Worm (Caenorhabditis elegans) whole organism, L2 larva: ENCODE measurements around the gene ins-11.

Source experiments
- C34F6.9 ChIP-seq: fragments of 150-350 bp; optimal IDR thresholded peaks from 2 replicates; lab custom pipeline; 2014; ENCODE audit warnings: missing biosample characterization, missing genetic modification characterization
- F13H6.1 ChIP-seq: sonication (generic microtip); optimal IDR thresholded peaks from 2 replicates; lab custom pipeline; 2016; ENCODE audit warnings: missing genetic modification characterization, missing compliant biosample characterization
- R02D3.7 ChIP-seq: fragments of 150-350 bp; optimal IDR thresholded peaks from 2 replicates; lab custom pipeline; 2014; ENCODE audit warnings: missing biosample characterization, missing genetic modification characterization
- Y55F3AM.14 ChIP-seq: fragments of 200-800 bp; sonication (Bioruptor generic); optimal IDR thresholded peaks from 2 replicates; lab custom pipeline; 2018; ENCODE audit warnings: mild to moderate bottlenecking, missing genetic modification characterization, missing compliant biosample characterization
- ZK546.5 ChIP-seq: sonication (generic microtip); optimal IDR thresholded peaks from 2 replicates; lab custom pipeline; 2017; ENCODE audit warnings: missing biosample characterization, missing genetic modification characterization
- alr-1 ChIP-seq: fragments of 150-350 bp; optimal IDR thresholded peaks from 2 replicates; lab custom pipeline; 2014; ENCODE audit warnings: missing biosample characterization, missing genetic modification characterization
- ama-1 ChIP-seq: fragments of 150-350 bp; optimal IDR thresholded peaks from 2 replicates; lab custom pipeline; 2018; ENCODE audit warnings: inconsistent platforms
- blmp-1 ChIP-seq: sonication (generic microtip); optimal IDR thresholded peaks from 2 replicates; lab custom pipeline; 2017; ENCODE audit warnings: missing genetic modification characterization, mild to moderate bottlenecking, missing compliant biosample characterization, antibody characterized with exemption, moderate library complexity; ENCODE audit not compliant: insufficient read depth
- ceh-16 ChIP-seq: fragments of 150-350 bp; optimal IDR thresholded peaks from 2 replicates; lab custom pipeline; 2014; ENCODE audit warnings: missing biosample characterization, missing genetic modification characterization
- ceh-82 ChIP-seq: fragments of 150-350 bp; optimal IDR thresholded peaks from 2 replicates; lab custom pipeline; 2014; ENCODE audit warnings: missing biosample characterization, missing genetic modification characterization
- crh-2 ChIP-seq: sonication (generic microtip); optimal IDR thresholded peaks from 2 replicates; lab custom pipeline; 2017; ENCODE audit warnings: missing biosample characterization, missing genetic modification characterization
- dmd-4 ChIP-seq: sonication (generic microtip); optimal IDR thresholded peaks from 2 replicates; lab custom pipeline; 2017; ENCODE audit warnings: missing biosample characterization, missing genetic modification characterization
- egl-27 ChIP-seq: sonication (generic microtip); optimal IDR thresholded peaks from 3 replicates; lab custom pipeline; 2017; ENCODE audit warnings: missing biosample characterization, missing genetic modification reagents, missing genetic modification characterization
- elt-1 ChIP-seq: fragments of 150-350 bp; optimal IDR thresholded peaks from 2 replicates; lab custom pipeline; 2014; ENCODE audit warnings: missing biosample characterization, missing genetic modification characterization
- elt-3 ChIP-seq: sonication (generic microtip); optimal IDR thresholded peaks from 2 replicates; lab custom pipeline; 2017; ENCODE audit warnings: missing biosample characterization, missing genetic modification characterization
- fos-1 ChIP-seq: fragments of 150-350 bp; optimal IDR thresholded peaks from 2 replicates; lab custom pipeline; 2014; ENCODE audit warnings: missing biosample characterization, missing genetic modification characterization
- gmeb-1 ChIP-seq: fragments of 150-350 bp; optimal IDR thresholded peaks from 2 replicates; lab custom pipeline; 2014; ENCODE audit warnings: missing biosample characterization, missing genetic modification characterization
- lin-11 ChIP-seq: fragments of 150-350 bp; sonication (generic microtip); optimal IDR thresholded peaks from 2 replicates; lab custom pipeline; 2014; ENCODE audit warnings: missing biosample characterization, missing genetic modification characterization, inconsistent platforms, mixed read lengths
- lin-13 ChIP-seq: fragments of 150-350 bp; optimal IDR thresholded peaks from 2 replicates; lab custom pipeline; 2014; ENCODE audit warnings: missing biosample characterization, missing genetic modification reagents, missing genetic modification characterization
- lin-39 ChIP-seq: fragments of 150-350 bp; optimal IDR thresholded peaks from 2 replicates; lab custom pipeline; 2014; ENCODE audit warnings: missing biosample characterization, missing genetic modification reagents, missing genetic modification characterization
- lsy-2 ChIP-seq, 2 experiments: fragments of 150-350 bp in 1 of 2; sonication (generic microtip) in 1 of 2; optimal IDR thresholded peaks; 2 replicates each; lab custom pipeline; 2014 to 2017; ENCODE audit warnings: missing biosample characterization in 2 of 2, missing genetic modification characterization in 2 of 2
- mab-5 ChIP-seq: fragments of 150-350 bp; optimal IDR thresholded peaks from 2 replicates; lab custom pipeline; 2014; ENCODE audit warnings: missing biosample characterization, missing genetic modification characterization
- mbf-1 ChIP-seq: sonication (generic microtip); optimal IDR thresholded peaks from 2 replicates; lab custom pipeline; 2017; ENCODE audit warnings: missing biosample characterization, missing genetic modification characterization
- nhr-11 ChIP-seq: fragments of 150-350 bp; optimal IDR thresholded peaks from 2 replicates; lab custom pipeline; 2014; ENCODE audit warnings: missing biosample characterization, missing genetic modification characterization
- nhr-12 ChIP-seq: fragments of 150-350 bp; optimal IDR thresholded peaks from 2 replicates; lab custom pipeline; 2014; ENCODE audit warnings: missing biosample characterization, missing genetic modification characterization
- nhr-129 ChIP-seq: fragments of 150-350 bp; optimal IDR thresholded peaks from 2 replicates; lab custom pipeline; 2014; ENCODE audit warnings: missing biosample characterization, missing genetic modification characterization
- nhr-21 ChIP-seq: fragments of 150-350 bp; optimal IDR thresholded peaks from 2 replicates; lab custom pipeline; 2014; ENCODE audit warnings: missing biosample characterization, missing genetic modification characterization
- nhr-23 ChIP-seq: fragments of 150-350 bp; optimal IDR thresholded peaks from 2 replicates; lab custom pipeline; 2014; ENCODE audit warnings: missing biosample characterization, missing genetic modification reagents, missing genetic modification characterization
- nhr-25 ChIP-seq: fragments of 150-350 bp; sonication (generic microtip); optimal IDR thresholded peaks from 3 replicates; lab custom pipeline; 2014; ENCODE audit warnings: missing biosample characterization, missing genetic modification characterization
- nhr-6 ChIP-seq: fragments of 150-350 bp; optimal IDR thresholded peaks from 2 replicates; lab custom pipeline; 2014; ENCODE audit warnings: missing biosample characterization, missing genetic modification characterization
- peb-1 ChIP-seq: fragments of 150-350 bp; optimal IDR thresholded peaks from 2 replicates; lab custom pipeline; 2014; ENCODE audit warnings: missing biosample characterization, missing genetic modification characterization
- sem-4 ChIP-seq: fragments of 150-350 bp; optimal IDR thresholded peaks from 2 replicates; lab custom pipeline; 2014; ENCODE audit warnings: missing biosample characterization, missing genetic modification reagents, missing genetic modification characterization
- skn-1 ChIP-seq: sonication (generic microtip); optimal IDR thresholded peaks from 2 replicates; lab custom pipeline; 2017; ENCODE audit warnings: missing biosample characterization, missing genetic modification characterization
- sma-9 ChIP-seq, 2 experiments: fragments of 150-350 bp in 1 of 2; sonication (generic microtip) in 1 of 2; optimal IDR thresholded peaks; 2 replicates each; lab custom pipeline; 2014 to 2016; ENCODE audit warnings: missing genetic modification characterization in 2 of 2, mild to moderate bottlenecking in 1 of 2, missing biosample characterization in 1 of 2, missing compliant biosample characterization in 1 of 2, missing genetic modification reagents in 1 of 2, moderate library complexity in 1 of 2
- snpc-4 ChIP-seq: fragments of 150-350 bp; optimal IDR thresholded peaks from 2 replicates; lab custom pipeline; 2014; ENCODE audit warnings: missing biosample characterization, missing genetic modification characterization
- unc-55 ChIP-seq: fragments of 150-350 bp; sonication (generic microtip); optimal IDR thresholded peaks from 3 replicates; lab custom pipeline; 2014; ENCODE audit warnings: missing biosample characterization, missing genetic modification reagents, missing genetic modification characterization
- unc-62 ChIP-seq: fragments of 150-350 bp; optimal IDR thresholded peaks from 2 replicates; lab custom pipeline; 2014; ENCODE audit warnings: missing biosample characterization, missing genetic modification reagents, missing genetic modification characterization
- ztf-1 ChIP-seq: fragments of 200-800 bp; sonication (Bioruptor generic); conservative IDR thresholded peaks from 2 replicates; pipeline ENCODE4 v1.3.6; 2022; ENCODE audit warnings: missing genetic modification characterization, missing compliant biosample characterization
- ztf-11 ChIP-seq: sonication (generic microtip); optimal IDR thresholded peaks from 2 replicates; lab custom pipeline; 2017; ENCODE audit warnings: missing biosample characterization, missing genetic modification characterization
- ztf-4 ChIP-seq: fragments of 150-350 bp; optimal IDR thresholded peaks from 2 replicates; lab custom pipeline; 2014; ENCODE audit warnings: missing biosample characterization, missing genetic modification characterization

ins-11 gene

DNA sequence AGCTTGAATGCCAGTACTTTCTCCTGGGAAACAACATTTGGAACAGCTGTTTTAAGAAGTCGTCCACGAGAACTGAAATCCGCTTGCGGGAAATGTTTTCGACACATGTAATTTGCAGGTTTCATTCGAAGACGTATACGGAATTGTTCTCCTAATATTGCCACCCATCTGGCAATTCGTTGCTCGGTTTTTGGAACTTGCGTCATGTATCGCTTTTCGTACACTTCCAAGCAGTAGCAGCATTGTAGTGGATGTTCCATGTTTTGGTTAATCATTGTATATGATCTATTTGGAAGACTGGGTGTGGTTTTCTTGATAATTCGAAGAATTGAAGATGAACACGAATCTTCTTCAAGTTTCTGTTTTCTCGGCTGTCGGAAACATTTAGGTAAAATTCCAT lies 31.3 kb downstream of the ins-11 start:
- no peak for TF ChIP-seq nhr-129 (tag; lab: Kevin White, UChicago)
- TF ChIP-seq unc-62: no peak
- no peak for TF ChIP-seq egl-27
- no peak for TF ChIP-seq lin-13 (GFP tag; lab: Kevin White, UChicago)
- TF ChIP-seq elt-3 (tag; lab: Kevin White, UChicago): no peak
- no peak for TF ChIP-seq sem-4 (tag; lab: Kevin White, UChicago)
- TF ChIP-seq nhr-11 (tag; lab: Kevin White, UChicago): no peak

DNA sequence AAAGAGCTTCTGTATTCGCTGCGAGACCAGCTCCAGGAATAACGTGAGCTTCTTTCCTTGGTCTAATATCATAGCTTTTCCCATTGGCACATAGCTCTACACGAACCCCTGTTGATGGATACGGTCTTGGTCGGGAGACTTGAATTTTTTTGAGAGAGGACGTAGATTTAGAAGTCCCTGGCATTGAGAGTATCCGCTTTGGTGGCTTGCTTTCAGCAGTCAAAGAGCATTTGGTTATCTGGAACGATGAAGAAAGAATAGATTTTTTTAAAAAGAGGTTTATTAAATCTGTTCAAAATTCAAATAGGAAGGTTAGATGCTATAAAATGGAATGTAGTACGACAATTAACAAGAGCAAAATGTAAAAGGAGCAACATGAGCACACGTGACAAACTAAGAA lies 33.2 kb downstream of the ins-11 start, which contains the start of gene C17G10.13:
C17G10.13 (minus strand) TSS at position 101 of the 400 bp plus-strand sequence.
- TF ChIP-seq R02D3.7 (tag; lab: Kevin White, UChicago): no peak
- TF ChIP-seq elt-1 (tag; lab: Kevin White, UChicago): no peak
- TF ChIP-seq alr-1 (tag; lab: Kevin White, UChicago): no peak
- TF ChIP-seq blmp-1 (tag; lab: Kevin White, UChicago): no peak
- TF ChIP-seq nhr-23 (tag; lab: Kevin White, UChicago): no peak
- no peak for TF ChIP-seq fos-1 (tag; lab: Kevin White, UChicago)

ce11 chrII:5591558-5591957 lies 35.0 kb downstream of the ins-11 start:
- TF ChIP-seq sem-4 (tag; lab: Kevin White, UChicago) (no peak), ztf-11 (tag; lab: Kevin White, UChicago) (no peak), F13H6.1 (tag; lab: Kevin White, UChicago) (no peak), elt-1 (tag; lab: Kevin White, UChicago) (no peak), alr-1 (tag; lab: Kevin White, UChicago) (no peak), blmp-1 (tag; lab: Kevin White, UChicago) (no peak), ztf-4 (no peak), elt-3 (tag; lab: Kevin White, UChicago) (no peak), nhr-23 (tag; lab: Kevin White, UChicago) (no peak), ceh-16 (tag; lab: Kevin White, UChicago) (no peak), ama-1 (lab: Kevin White, UChicago) (no peak), lsy-2 (tag; optimal IDR thresholded peaks at IDR 0.05; lab: Kevin White, UChicago) (no peak), ztf-1 (GFP tag; lab: Robert Waterston, UW) (no peak), lin-11 (no peak), gmeb-1 (no peak), skn-1 (tag; lab: Kevin White, UChicago) (no peak), unc-55 (GFP tag; lab: Kevin White, UChicago) (no peak), ZK546.5 (no peak), nhr-12 (tag; lab: Kevin White, UChicago) (no peak), snpc-4 (tag; lab: Kevin White, UChicago) (no peak)

- no peak for TF ChIP-seq alr-1 (tag; lab: Kevin White, UChicago)
- no peak for TF ChIP-seq mab-5 (tag; lab: Kevin White, UChicago)
- no peak for TF ChIP-seq peb-1
- no peak for TF ChIP-seq gmeb-1
- no peak for TF ChIP-seq nhr-6
- no peak for TF ChIP-seq ztf-11 (tag; lab: Kevin White, UChicago)
- TF ChIP-seq lin-39 (tag; lab: Kevin White, UChicago): no peak
- no peak for TF ChIP-seq nhr-21 (tag; lab: Kevin White, UChicago)
- TF ChIP-seq skn-1 (tag; lab: Kevin White, UChicago): no peak
- TF ChIP-seq sma-9 (GFP tag; optimal IDR thresholded peaks at IDR 0.05; lab: Kevin White, UChicago): no peak
- no peak for TF ChIP-seq sma-9 (tag; optimal IDR thresholded peaks at IDR 0.05; lab: Kevin White, UChicago)
- TF ChIP-seq snpc-4 (tag; lab: Kevin White, UChicago): no peak
These were observed 36.3 kb downstream of the ins-11 start for ce11 chrII:5592857-5593256.

- TF ChIP-seq Y55F3AM.14 (GFP tag; lab: Kevin White, UChicago) (no peak), unc-55 (GFP tag; lab: Kevin White, UChicago) (peak; percentile 28), ztf-11 (tag; lab: Kevin White, UChicago) (no peak), skn-1 (tag; lab: Kevin White, UChicago) (no peak), nhr-6 (peak; percentile 87), blmp-1 (tag; lab: Kevin White, UChicago) (peak; percentile 73), elt-1 (tag; lab: Kevin White, UChicago) (no peak), sma-9 (GFP tag; optimal IDR thresholded peaks at IDR 0.05; lab: Kevin White, UChicago) (peak; percentile 80), sma-9 (tag; optimal IDR thresholded peaks at IDR 0.05; lab: Kevin White, UChicago) (no peak), nhr-21 (tag; lab: Kevin White, UChicago) (peak; percentile 41), nhr-25 (peak; percentile 87), mbf-1 (tag; lab: Kevin White, UChicago) (no peak), nhr-11 (tag; lab: Kevin White, UChicago) (no peak), ama-1 (lab: Kevin White, UChicago) (peak; percentile 10), elt-3 (tag; lab: Kevin White, UChicago) (no peak), lsy-2 (tag; optimal IDR thresholded peaks at IDR 0.05; lab: Kevin White, UChicago) (peak in 1 of 2 experiments; percentile 82), mab-5 (tag; lab: Kevin White, UChicago) (peak; percentile 35), ceh-82 (no peak), gmeb-1 (peak; percentile 60), ZK546.5 (no peak), alr-1 (tag; lab: Kevin White, UChicago) (no peak), C34F6.9 (tag; lab: Kevin White, UChicago) (peak; percentile 82), crh-2 (tag; lab: Kevin White, UChicago) (peak; percentile 77), egl-27 (peak; percentile 21), dmd-4 (tag; lab: Kevin White, UChicago) (no peak), lin-13 (GFP tag; lab: Kevin White, UChicago) (peak; percentile 57), lin-39 (tag; lab: Kevin White, UChicago) (no peak)
These were observed 36.9 kb downstream of the ins-11 start, which contains the start of gene cdc-14 for ce11 chrII:5593377-5593932. Gene cdc-14, minus strand, starts transcription at chrII:5593427.
